Worm (Caenorhabditis elegans) whole organism, midembryonic: Measurements from ENCODE around the gene slcr-46.1.

Source experiments
- T22C8.4 ChIP-seq: fragments of 200-800 bp; sonication (Bioruptor generic); IDR thresholded peaks from 2 replicates; pipeline ENCODE4 v1.3.6; 2022; ENCODE audit warnings: missing genetic modification characterization, missing compliant biosample characterization
- cog-1 ChIP-seq: sonication (generic microtip); optimal IDR thresholded peaks from 2 replicates; lab custom pipeline; 2016; ENCODE audit warnings: missing genetic modification characterization, missing compliant biosample characterization
- flt-1 ChIP-seq: fragments of 200-800 bp; sonication (Bioruptor generic); IDR thresholded peaks from 2 replicates; pipeline ENCODE4 v1.3.6; 2022; ENCODE audit warnings: missing genetic modification characterization, missing compliant biosample characterization
- klf-2 ChIP-seq: fragments of 200-800 bp; sonication (Bioruptor generic); conservative IDR thresholded peaks from 2 replicates; pipeline ENCODE4 v1.3.6; 2022; ENCODE audit warnings: missing genetic modification reagents, missing genetic modification characterization, missing compliant biosample characterization
- med-1 ChIP-seq: sonication (generic microtip); optimal IDR thresholded peaks from 2 replicates; lab custom pipeline; 2017; ENCODE audit warnings: missing genetic modification characterization, mild to moderate bottlenecking, missing compliant biosample characterization, antibody characterized with exemption, missing genetic modification reagents; ENCODE audit not compliant: insufficient read depth
- ref-1 ChIP-seq: fragments of 200-800 bp; sonication (Bioruptor generic); conservative IDR thresholded peaks from 2 replicates; pipeline ENCODE4 v1.3.6; 2022; ENCODE audit warnings: missing genetic modification reagents, missing genetic modification characterization, missing compliant biosample characterization
- tab-1 ChIP-seq: fragments of 200-800 bp; sonication (Bioruptor generic); IDR thresholded peaks from 2 replicates; pipeline ENCODE4 v1.3.6; 2022; ENCODE audit warnings: missing genetic modification characterization, missing compliant biosample characterization
- ztf-23 ChIP-seq: fragments of 200-800 bp; sonication (Bioruptor generic); IDR thresholded peaks from 2 replicates; pipeline ENCODE4 v1.3.6; 2022; ENCODE audit warnings: missing genetic modification reagents, missing genetic modification characterization, missing compliant biosample characterization
- ztf-29 ChIP-seq: fragments of 200-800 bp; sonication (Bioruptor generic); IDR thresholded peaks from 2 replicates; pipeline ENCODE4 v1.3.6; 2022; ENCODE audit warnings: missing genetic modification reagents, missing genetic modification characterization, missing compliant biosample characterization

Gene slcr-46.1

DNA sequence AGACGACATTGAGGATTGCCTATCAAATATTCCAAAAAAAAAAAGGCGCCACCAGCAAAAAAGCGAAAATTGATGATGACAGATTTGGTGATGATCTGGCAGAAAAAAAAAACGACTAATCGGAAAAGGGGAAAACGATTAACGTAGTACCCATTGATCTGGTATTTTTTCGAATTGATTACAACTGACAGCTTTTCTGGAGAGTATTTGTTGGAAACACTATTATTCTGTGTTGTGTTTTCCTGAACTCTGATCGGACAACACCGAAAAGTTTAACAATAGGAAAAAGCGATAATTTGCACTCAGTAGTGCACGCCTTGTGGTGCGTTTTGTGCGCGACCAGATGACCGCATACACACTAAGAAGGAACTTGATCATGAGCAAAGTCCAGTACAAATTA is 32.5 kb downstream of the slcr-46.1 start:
- TF ChIP-seq med-1 (no peak), cog-1 (no peak), T22C8.4 (GFP tag; lab: Robert Waterston, UW) (no peak), ztf-29 (GFP tag; lab: Robert Waterston, UW) (no peak), flt-1 (GFP tag; lab: Robert Waterston, UW) (no peak), tab-1 (no peak), ref-1 (GFP tag; lab: Robert Waterston, UW) (no peak), klf-2 (GFP tag; lab: Robert Waterston, UW) (no peak), ztf-23 (GFP tag; lab: Robert Waterston, UW) (no peak)

ce11 chrX:4667788-4668187 is 35.6 kb downstream of the slcr-46.1 start, which contains the start of gene mfsd-12:
Gene mfsd-12, plus strand, starts transcription at chrX:4668088.
- TF ChIP-seq ztf-29 (GFP tag; lab: Robert Waterston, UW) (no peak), cog-1 (no peak), ref-1 (GFP tag; lab: Robert Waterston, UW) (no peak), klf-2 (GFP tag; lab: Robert Waterston, UW) (no peak), tab-1 (no peak), T22C8.4 (GFP tag; lab: Robert Waterston, UW) (no peak), ztf-23 (GFP tag; lab: Robert Waterston, UW) (no peak), flt-1 (GFP tag; lab: Robert Waterston, UW) (no peak), med-1 (no peak)

DNA sequence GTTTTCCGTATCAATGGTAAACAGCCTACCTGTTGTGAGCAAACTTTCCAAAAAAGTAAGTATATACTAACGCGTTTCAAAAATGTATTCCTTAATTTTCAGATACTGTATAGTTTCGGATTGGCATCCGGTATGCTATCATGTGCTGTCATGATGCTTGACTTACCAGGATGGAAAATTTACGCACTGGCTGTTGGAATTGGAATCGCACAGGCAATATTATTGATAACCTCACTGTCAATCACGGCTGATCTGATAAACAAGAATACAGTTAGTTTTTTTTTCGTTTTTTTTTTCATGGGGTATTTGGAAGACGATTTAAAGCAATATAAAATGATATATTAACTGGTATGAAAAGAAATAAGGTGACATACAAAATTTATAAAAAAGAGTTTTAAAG is 39.7 kb downstream of the slcr-46.1 start:
- no peak for TF ChIP-seq tab-1

ce11 chrX:4673165-4673756 is 41.1 kb downstream of the slcr-46.1 start, which contains the start of gene tmem-135:
Gene tmem-135, plus strand, starts transcription at chrX:4673706.
- TF ChIP-seq flt-1 (GFP tag; lab: Robert Waterston, UW) (no peak), tab-1 (no peak)

- no peak for TF ChIP-seq ztf-29 (GFP tag; lab: Robert Waterston, UW)
- TF ChIP-seq med-1, result no peak
- TF ChIP-seq tab-1, result no peak
- TF ChIP-seq cog-1, result no peak
- no peak for TF ChIP-seq ref-1 (GFP tag; lab: Robert Waterston, UW)
- TF ChIP-seq T22C8.4 (GFP tag; lab: Robert Waterston, UW), result no peak
- TF ChIP-seq flt-1 (GFP tag; lab: Robert Waterston, UW), result no peak
- no peak for TF ChIP-seq klf-2 (GFP tag; lab: Robert Waterston, UW)
- no peak for TF ChIP-seq ztf-23 (GFP tag; lab: Robert Waterston, UW)
These were observed 44.5 kb downstream of the slcr-46.1 start for ce11 chrX:4676702-4677101.

- TF ChIP-seq T22C8.4 (GFP tag; lab: Robert Waterston, UW) (no peak), tab-1 (no peak), cog-1 (no peak), ref-1 (GFP tag; lab: Robert Waterston, UW) (no peak), med-1 (no peak), ztf-29 (GFP tag; lab: Robert Waterston, UW) (no peak), flt-1 (GFP tag; lab: Robert Waterston, UW) (no peak)
These were observed 45.9 kb downstream of the slcr-46.1 start, which contains the start of gene flp-11 for ce11 chrX:4678029-4678428. Gene flp-11, minus strand, starts transcription at chrX:4678129.

DNA sequence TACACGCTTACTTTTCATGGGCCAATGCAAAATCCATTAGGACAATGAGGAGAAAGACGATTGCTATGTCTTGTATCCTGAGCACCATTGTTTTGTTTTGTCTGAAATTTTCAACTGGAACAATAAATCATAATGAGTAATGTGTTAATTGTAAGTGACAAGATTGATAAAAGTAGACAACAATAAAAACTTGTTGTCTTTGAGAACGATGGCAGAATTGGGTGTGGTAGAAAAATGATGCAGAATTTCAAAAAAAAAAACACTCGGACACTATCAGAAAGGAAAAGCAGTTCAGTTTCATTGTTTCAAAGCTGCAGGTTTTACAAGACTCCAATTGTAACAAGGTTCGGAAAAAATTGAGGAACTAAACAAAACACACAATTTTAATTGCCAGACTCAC is 50.5 kb downstream of the slcr-46.1 start, which contains the start of gene K02G10.15:
Gene K02G10.15 (minus strand): TSS at position 101 of the 400 bp plus-strand sequence.
- no peak for TF ChIP-seq cog-1
- TF ChIP-seq ztf-23 (GFP tag; lab: Robert Waterston, UW), result no peak
- TF ChIP-seq flt-1 (GFP tag; lab: Robert Waterston, UW), result no peak
- no peak for TF ChIP-seq med-1
- TF ChIP-seq T22C8.4 (GFP tag; lab: Robert Waterston, UW), result no peak
- no peak for TF ChIP-seq klf-2 (GFP tag; lab: Robert Waterston, UW)
- no peak for TF ChIP-seq ref-1 (GFP tag; lab: Robert Waterston, UW)
- TF ChIP-seq ztf-29 (GFP tag; lab: Robert Waterston, UW), result no peak
- TF ChIP-seq tab-1, result no peak
